Fruit fly (Drosophila melanogaster): ENCODE results near the gene hmw.
A peak's percentile ranks its signal among the peaks of the same experiment; 100 is the strongest.

hmw gene

DNA sequence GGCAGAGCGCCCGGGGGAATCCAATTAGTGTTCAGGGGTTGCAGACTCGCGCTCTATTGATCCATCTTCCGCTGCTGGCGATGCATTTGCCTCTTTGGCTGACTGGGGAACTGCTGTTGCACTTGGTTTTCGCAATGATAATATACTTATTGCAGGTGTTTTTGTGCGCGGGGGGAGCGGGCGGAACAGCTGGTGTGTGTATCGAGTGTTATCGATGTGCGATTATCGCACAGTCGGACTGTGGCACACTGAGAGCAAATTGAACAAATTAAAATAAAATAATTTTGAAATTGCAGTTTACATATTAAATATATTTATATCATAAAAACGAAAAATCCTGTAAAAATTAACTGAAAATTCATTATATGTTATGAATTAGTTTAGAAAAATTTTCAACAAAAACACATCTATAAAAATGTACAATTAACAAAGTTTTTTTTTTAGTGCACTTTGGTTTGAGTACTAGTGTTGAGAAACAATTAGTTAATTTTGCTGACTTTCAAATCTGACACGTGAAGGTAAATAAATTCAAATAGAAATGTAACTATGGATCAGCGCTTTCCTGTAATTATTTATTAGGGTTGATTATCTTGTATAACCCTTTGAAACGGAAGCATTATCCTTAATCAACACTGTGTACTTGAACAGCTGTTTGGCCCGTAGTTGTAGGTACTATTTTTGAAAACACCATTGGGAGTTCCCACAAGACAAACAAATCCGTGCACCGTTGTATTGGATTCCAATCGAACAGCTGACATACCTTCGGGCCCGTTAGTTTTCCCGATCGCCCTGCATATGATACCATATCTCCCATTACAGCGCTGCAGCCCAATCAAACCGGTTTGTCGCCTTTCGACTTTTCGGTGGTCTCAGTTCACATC lies 41.0 kb downstream of the hmw start, which contains the start of the genes Wdr37 and koko (continued):
- TF ChIP-seq CG16779 (tag; optimal IDR thresholded peaks at IDR 0.05): peak; percentile 85
- TF ChIP-seq CG15336 (GFP tag; IDR thresholded peaks at IDR 0.05): peak; percentile 98
- TF ChIP-seq dac (GFP tag; optimal IDR thresholded peaks at IDR 0.05): peak; percentile 78
- peak; percentile 96 for TF ChIP-seq CG32006 (GFP tag; optimal IDR thresholded peaks at IDR 0.05)
- TF ChIP-seq esn (GFP tag; optimal IDR thresholded peaks at IDR 0.05): peak; percentile 96
- TF ChIP-seq fd85E (GFP tag; optimal IDR thresholded peaks at IDR 0.05): peak; percentile 78
- TF ChIP-seq Ets21C (GFP tag; optimal IDR thresholded peaks at IDR 0.05): peak; percentile 82
- TF ChIP-seq topi (GFP tag; optimal IDR thresholded peaks at IDR 0.05): peak; percentile 89
- peak; percentile 92 for TF ChIP-seq Hr4 (GFP tag; optimal IDR thresholded peaks at IDR 0.05)
- peak; percentile 89 for TF ChIP-seq Sox102F (GFP tag; optimal IDR thresholded peaks at IDR 0.05)
- peak; percentile 87 for TF ChIP-seq spab (GFP tag; optimal IDR thresholded peaks at IDR 0.05)
- peak; percentile 96 for TF ChIP-seq CG11294 (GFP tag; IDR thresholded peaks at IDR 0.05)
- TF ChIP-seq Hr39 (GFP tag; optimal IDR thresholded peaks at IDR 0.05): peak; percentile 82
- TF ChIP-seq CG11902 (GFP tag; optimal IDR thresholded peaks at IDR 0.05): peak; percentile 90
- TF ChIP-seq pdm3 (GFP tag; optimal IDR thresholded peaks at IDR 0.05): peak; percentile 91
- TF ChIP-seq eg (GFP tag; IDR thresholded peaks at IDR 0.05): peak; percentile 98
- TF ChIP-seq Eip78C (GFP tag): peak; percentile 98
- TF ChIP-seq CG31627 (GFP tag; optimal IDR thresholded peaks at IDR 0.05): peak; percentile 89
- peak; percentile 95 for TF ChIP-seq CG3919 (GFP tag; optimal IDR thresholded peaks at IDR 0.05)
- TF ChIP-seq vri (GFP tag; optimal IDR thresholded peaks at IDR 0.05): peak; percentile 86
- peak; percentile 79 for TF ChIP-seq fkh (GFP tag; optimal IDR thresholded peaks at IDR 0.05)
- peak; percentile 98 for TF ChIP-seq CG10631 (GFP tag; optimal IDR thresholded peaks at IDR 0.05)
- peak; percentile 72 for TF ChIP-seq CG6808 (GFP tag; optimal IDR thresholded peaks at IDR 0.05)
- peak; percentile 98 for TF ChIP-seq Ets96B (tag; optimal IDR thresholded peaks at IDR 0.05)
- TF ChIP-seq CG3032 (tag; optimal IDR thresholded peaks at IDR 0.05): peak; percentile 98
- peak; percentile 93 for TF ChIP-seq net (GFP tag; optimal IDR thresholded peaks at IDR 0.05)

DNA sequence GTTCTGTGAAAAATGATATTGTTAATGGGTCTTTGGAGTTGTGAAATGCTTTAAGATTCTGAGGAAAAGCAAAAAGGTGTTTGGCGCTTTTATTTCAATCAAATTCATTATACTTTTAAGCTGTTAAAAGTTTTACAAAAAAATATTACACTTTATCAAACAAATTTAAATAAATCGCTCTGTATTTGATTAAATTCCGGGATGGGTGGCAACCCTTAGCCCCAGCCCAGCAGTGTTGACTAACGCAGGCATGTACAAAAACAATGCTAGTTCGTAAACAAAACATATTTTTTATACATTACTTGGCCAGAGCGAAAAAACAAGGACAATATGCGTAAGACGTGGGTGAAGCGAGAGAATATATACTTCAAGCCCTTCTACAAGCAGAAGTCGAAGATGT lies 42.9 kb downstream of the hmw start, which contains the start of gene CG7685:
Gene CG7685, plus strand, starts transcription at position 228 of the 400 bp plus-strand sequence.
- no peak for TF ChIP-seq CG11294 (GFP tag; IDR thresholded peaks at IDR 0.05)
- TF ChIP-seq vri (GFP tag; optimal IDR thresholded peaks at IDR 0.05): peak; percentile 44
- peak; percentile 33; the same call in 1 of the 3 replicates for TF ChIP-seq CG8119 (GFP tag; IDR thresholded peaks at IDR 0.05)
- peak; percentile 63 for TF ChIP-seq acj6 (GFP tag; optimal IDR thresholded peaks at IDR 0.05)
- no peak for TF ChIP-seq Smox (GFP tag; optimal IDR thresholded peaks at IDR 0.05)
- TF ChIP-seq Hr39 (GFP tag; optimal IDR thresholded peaks at IDR 0.05): peak; percentile 73
- peak; percentile 82 for TF ChIP-seq svp (GFP tag)
- TF ChIP-seq Sox102F (GFP tag; optimal IDR thresholded peaks at IDR 0.05): no peak
- TF ChIP-seq Hr38 (GFP tag; optimal IDR thresholded peaks at IDR 0.05): no peak
- no peak for TF ChIP-seq fd85E (GFP tag; optimal IDR thresholded peaks at IDR 0.05)
- peak; percentile 54; the same call in 2 of the 3 replicates for TF ChIP-seq CG6163 (GFP tag; IDR thresholded peaks at IDR 0.05)
- TF ChIP-seq CG6276 (GFP tag; optimal IDR thresholded peaks at IDR 0.05): peak; percentile 16
- TF ChIP-seq Sox14 (GFP tag; optimal IDR thresholded peaks at IDR 0.05): peak; percentile 79
- TF ChIP-seq CG11902 (GFP tag; optimal IDR thresholded peaks at IDR 0.05): no peak
- no peak for TF ChIP-seq spab (GFP tag; optimal IDR thresholded peaks at IDR 0.05)
- TF ChIP-seq dac (GFP tag; optimal IDR thresholded peaks at IDR 0.05): no peak
- TF ChIP-seq CG6808 (GFP tag; optimal IDR thresholded peaks at IDR 0.05): no peak
- no peak for TF ChIP-seq Eip93F (GFP tag; optimal IDR thresholded peaks at IDR 0.05)
- peak; percentile 22 for TF ChIP-seq CG7368 (GFP tag; optimal IDR thresholded peaks at IDR 0.05)
- TF ChIP-seq esn (GFP tag; optimal IDR thresholded peaks at IDR 0.05): peak; percentile 79
- TF ChIP-seq net (GFP tag; optimal IDR thresholded peaks at IDR 0.05): peak; percentile 23
- TF ChIP-seq dsx (GFP tag; optimal IDR thresholded peaks at IDR 0.05; ENCODE audit: poor library complexity, severe bottlenecking): peak; percentile 28
- TF ChIP-seq CG1621 (tag; optimal IDR thresholded peaks at IDR 0.05): no peak
- TF ChIP-seq lz (GFP tag; optimal IDR thresholded peaks at IDR 0.05): peak; percentile 80
- TF ChIP-seq CG11762 (GFP tag; optimal IDR thresholded peaks at IDR 0.05; ENCODE audit: insufficient read depth): no peak
- TF ChIP-seq CG31627 (GFP tag; optimal IDR thresholded peaks at IDR 0.05): peak; percentile 72
- TF ChIP-seq CG15336 (GFP tag; IDR thresholded peaks at IDR 0.05): peak; percentile 59
- TF ChIP-seq CG3919 (GFP tag; optimal IDR thresholded peaks at IDR 0.05): peak; percentile 76
- TF ChIP-seq Lpt (GFP tag; optimal IDR thresholded peaks at IDR 0.05): peak; percentile 22
- no peak for TF ChIP-seq CG9139 (GFP tag; optimal IDR thresholded peaks at IDR 0.05)
- TF ChIP-seq Ets96B (tag; optimal IDR thresholded peaks at IDR 0.05): peak; percentile 51
- TF ChIP-seq CG8319 (GFP tag; optimal IDR thresholded peaks at IDR 0.05): peak; percentile 47
- TF ChIP-seq cyc (GFP tag; optimal IDR thresholded peaks at IDR 0.05): peak; percentile 66
- TF ChIP-seq CG10631 (GFP tag; optimal IDR thresholded peaks at IDR 0.05): peak; percentile 68
- peak; percentile 52 for TF ChIP-seq CG3032 (tag; optimal IDR thresholded peaks at IDR 0.05)
- TF ChIP-seq fd59A (GFP tag; optimal IDR thresholded peaks at IDR 0.05): peak; percentile 4
- TF ChIP-seq CG32006 (GFP tag; optimal IDR thresholded peaks at IDR 0.05): peak; percentile 43

Measured in whole organism, prepupa.